Worm (Caenorhabditis elegans) whole organism, L4/young adult: ENCODE results near the gene cest-25.
A peak's percentile ranks its signal among the peaks of the same experiment; 100 is the strongest.

Experiments
- W03F9.2 ChIP-seq: fragments of 150-350 bp; optimal IDR thresholded peaks from 2 replicates; lab custom pipeline; 2014; ENCODE audit warnings: missing biosample characterization, missing genetic modification characterization
- dao-5 ChIP-seq: sonication (generic microtip); optimal IDR thresholded peaks from 2 replicates; lab custom pipeline; 2016; ENCODE audit warnings: missing genotype, missing genetic modification characterization, moderate library complexity, missing compliant biosample characterization
- him-1 ChIP-seq: sonication (generic microtip); optimal IDR thresholded peaks from 2 replicates; lab custom pipeline; 2016; ENCODE audit warnings: missing genotype, missing genetic modification reagents, missing genetic modification characterization, missing compliant biosample characterization

cest-25 gene

ce11 chrIII:2739469-2739868 lies at the start of gene cest-25:
cest-25 (minus strand) TSS chrIII:2739531.
- TF ChIP-seq dao-5 (tag; lab: Kevin White, UChicago) (no peak), W03F9.2 (tag; lab: Kevin White, UChicago) (no peak), him-1 (no peak)

- no peak for TF ChIP-seq him-1
- no peak for TF ChIP-seq W03F9.2 (tag; lab: Kevin White, UChicago)
- TF ChIP-seq dao-5 (tag; lab: Kevin White, UChicago): no peak
Observed at ce11 chrIII:2787979-2788491, 48.7 kb upstream of the cest-25 start, which contains the start of gene tbcc-1. tbcc-1 (plus strand) TSS chrIII:2788441.

DNA sequence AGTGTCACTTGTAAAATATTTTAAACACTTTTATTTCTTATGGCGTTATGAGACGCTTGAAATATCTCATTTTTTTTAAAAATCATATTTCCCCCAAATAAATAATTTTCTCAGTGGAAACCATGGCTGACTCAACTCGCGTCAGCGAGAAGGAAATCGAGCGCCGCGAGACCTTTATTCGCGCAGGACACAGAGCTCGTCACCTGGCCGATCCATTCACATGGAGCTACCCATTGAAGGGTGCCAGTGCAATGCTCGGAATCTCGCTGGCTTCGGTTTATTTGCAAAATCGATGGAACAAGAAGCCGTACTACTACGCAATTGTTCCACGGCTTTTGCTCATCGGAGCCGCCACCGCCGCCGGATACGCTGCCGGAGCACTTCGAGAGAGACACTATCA lies 47.4 kb upstream of the cest-25 start, which contains the start of gene nduc-2:
Gene nduc-2, plus strand, starts transcription at position 113 of the 400 bp plus-strand sequence.
- TF ChIP-seq dao-5 (tag; lab: Kevin White, UChicago) (no peak), W03F9.2 (tag; lab: Kevin White, UChicago) (no peak), him-1 (no peak)

- no peak for TF ChIP-seq dao-5 (tag; lab: Kevin White, UChicago)
- TF ChIP-seq him-1: peak; percentile 37
- TF ChIP-seq W03F9.2 (tag; lab: Kevin White, UChicago): peak; percentile 99
Observed at ce11 chrIII:2785840-2786239, 46.5 kb upstream of the cest-25 start, which contains the start of gene Y71H2AM.20. Y71H2AM.20 (minus strand) TSS chrIII:2785948.

ce11 chrIII:2781833-2782232 lies 42.5 kb upstream of the cest-25 start:
- TF ChIP-seq him-1 (no peak), dao-5 (tag; lab: Kevin White, UChicago) (no peak), W03F9.2 (tag; lab: Kevin White, UChicago) (no peak)

ce11 chrIII:2780793-2781192 lies 41.5 kb upstream of the cest-25 start, which contains the start of gene Y71H2AM.6:
Y71H2AM.6 (plus strand) TSS chrIII:2781056.
- no peak for TF ChIP-seq dao-5 (tag; lab: Kevin White, UChicago)
- TF ChIP-seq W03F9.2 (tag; lab: Kevin White, UChicago): peak; percentile 61

DNA sequence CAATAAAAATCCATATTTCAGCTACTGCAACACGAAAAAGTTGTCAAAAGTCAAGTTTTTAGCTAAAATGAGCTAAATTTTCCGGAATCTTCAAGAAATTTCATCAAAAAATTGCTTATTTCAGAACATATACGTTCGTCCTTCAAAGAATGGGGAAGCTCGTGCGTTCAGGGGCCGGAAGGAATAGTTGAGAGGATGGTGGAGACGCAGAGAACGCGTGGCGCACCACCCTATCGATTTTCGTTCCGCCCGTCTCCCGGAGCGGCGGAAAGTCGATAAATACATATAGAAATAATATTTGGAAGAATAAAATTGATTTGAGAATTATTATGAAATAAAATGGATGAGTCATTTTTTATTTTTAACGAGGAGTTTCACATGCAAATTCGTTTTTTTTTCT lies 41.0 kb upstream of the cest-25 start:
- no peak for TF ChIP-seq W03F9.2 (tag; lab: Kevin White, UChicago)
- TF ChIP-seq him-1: no peak

ce11 chrIII:2778655-2779054 lies 39.3 kb upstream of the cest-25 start, which contains the start of gene laf-1:
laf-1 (minus strand) TSS chrIII:2779053.
- TF ChIP-seq dao-5 (tag; lab: Kevin White, UChicago) (no peak), him-1 (no peak), W03F9.2 (tag; lab: Kevin White, UChicago) (no peak)

ce11 chrIII:2770752-2771151 lies 31.4 kb upstream of the cest-25 start:
- TF ChIP-seq W03F9.2 (tag; lab: Kevin White, UChicago) (no peak), him-1 (no peak), dao-5 (tag; lab: Kevin White, UChicago) (no peak)

DNA sequence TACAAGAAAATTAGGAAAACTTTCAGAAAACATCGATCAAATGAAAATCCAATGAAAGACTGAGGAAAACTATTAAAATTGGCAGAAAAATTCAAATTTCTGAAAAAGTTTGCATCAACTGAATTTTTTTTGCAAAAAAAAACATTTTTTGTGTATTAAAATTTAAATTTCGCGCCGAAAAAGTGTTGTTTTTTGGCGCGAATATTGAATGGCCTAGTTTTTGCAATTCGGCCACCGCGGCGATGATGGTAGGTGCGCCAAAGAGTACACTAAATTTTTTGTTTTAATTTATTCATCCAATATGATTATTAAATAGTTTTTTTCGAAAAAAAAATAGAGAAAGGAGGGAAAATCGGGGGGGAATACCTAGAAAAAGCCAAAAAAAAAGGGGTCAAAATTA lies 29.7 kb upstream of the cest-25 start:
- no peak for TF ChIP-seq dao-5 (tag; lab: Kevin White, UChicago)
- TF ChIP-seq W03F9.2 (tag; lab: Kevin White, UChicago): no peak
- TF ChIP-seq him-1: no peak

DNA sequence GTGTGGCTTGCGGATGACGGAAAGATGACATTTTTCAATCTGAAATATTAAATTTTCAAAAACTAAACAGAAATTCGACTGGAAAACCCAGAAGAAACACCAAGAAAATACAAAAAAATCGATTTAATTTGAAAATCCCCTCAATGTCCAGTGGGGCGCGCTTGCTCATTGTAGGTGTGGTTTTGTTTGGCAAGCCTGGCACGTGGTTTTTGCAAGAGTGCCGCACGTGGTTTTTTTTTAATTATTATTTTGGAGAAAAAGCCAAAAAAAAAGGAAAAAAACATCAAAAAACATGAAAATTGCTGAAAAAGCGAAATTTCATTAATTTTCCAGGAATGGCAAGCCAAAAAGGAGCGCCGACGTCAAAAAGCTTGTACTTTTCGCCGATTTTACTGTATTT lies 29.3 kb upstream of the cest-25 start, which contains the start of gene swsn-3:
Gene swsn-3, minus strand, starts transcription at position 45 of the 400 bp plus-strand sequence.
- TF ChIP-seq dao-5 (tag; lab: Kevin White, UChicago): peak; percentile 9
- TF ChIP-seq him-1: peak; percentile 13
- peak; percentile 85 for TF ChIP-seq W03F9.2 (tag; lab: Kevin White, UChicago)

ce11 chrIII:2760726-2761125 lies 21.4 kb upstream of the cest-25 start, which contains the start of gene pho-9:
pho-9 (minus strand) TSS chrIII:2760816.
- no peak for TF ChIP-seq dao-5 (tag; lab: Kevin White, UChicago)
- TF ChIP-seq him-1: no peak
- no peak for TF ChIP-seq W03F9.2 (tag; lab: Kevin White, UChicago)

ce11 chrIII:2759308-2759707 lies 20.0 kb upstream of the cest-25 start:
- TF ChIP-seq him-1 (no peak), W03F9.2 (tag; lab: Kevin White, UChicago) (no peak), dao-5 (tag; lab: Kevin White, UChicago) (no peak)

DNA sequence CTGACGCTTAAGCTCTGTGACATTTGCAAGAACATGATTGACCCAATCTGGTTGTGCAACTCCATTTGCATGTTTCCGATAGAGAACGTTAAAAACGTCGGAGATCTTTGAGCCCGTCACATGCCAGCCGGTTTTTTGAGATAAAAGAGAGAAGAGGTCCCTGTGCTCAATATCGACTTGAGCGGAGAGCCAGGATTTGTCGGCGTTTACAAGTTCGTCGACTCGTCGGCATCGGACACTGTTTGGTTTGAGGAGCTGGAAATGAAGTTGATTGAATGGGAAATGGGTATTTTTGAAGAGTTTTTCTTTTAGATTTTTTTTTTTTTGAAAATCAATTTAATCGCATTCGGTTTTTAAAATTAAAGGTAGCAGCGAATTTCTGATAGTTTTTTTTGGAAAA lies 18.8 kb upstream of the cest-25 start:
- TF ChIP-seq him-1 (no peak), dao-5 (tag; lab: Kevin White, UChicago) (no peak), W03F9.2 (tag; lab: Kevin White, UChicago) (no peak)

- TF ChIP-seq him-1: no peak
- no peak for TF ChIP-seq dao-5 (tag; lab: Kevin White, UChicago)
- no peak for TF ChIP-seq W03F9.2 (tag; lab: Kevin White, UChicago)
Observed at ce11 chrIII:2757478-2757877, 18.1 kb upstream of the cest-25 start.
